Fruit fly (Drosophila melanogaster): ENCODE results near the gene CG6788.

CG6788 gene

DNA sequence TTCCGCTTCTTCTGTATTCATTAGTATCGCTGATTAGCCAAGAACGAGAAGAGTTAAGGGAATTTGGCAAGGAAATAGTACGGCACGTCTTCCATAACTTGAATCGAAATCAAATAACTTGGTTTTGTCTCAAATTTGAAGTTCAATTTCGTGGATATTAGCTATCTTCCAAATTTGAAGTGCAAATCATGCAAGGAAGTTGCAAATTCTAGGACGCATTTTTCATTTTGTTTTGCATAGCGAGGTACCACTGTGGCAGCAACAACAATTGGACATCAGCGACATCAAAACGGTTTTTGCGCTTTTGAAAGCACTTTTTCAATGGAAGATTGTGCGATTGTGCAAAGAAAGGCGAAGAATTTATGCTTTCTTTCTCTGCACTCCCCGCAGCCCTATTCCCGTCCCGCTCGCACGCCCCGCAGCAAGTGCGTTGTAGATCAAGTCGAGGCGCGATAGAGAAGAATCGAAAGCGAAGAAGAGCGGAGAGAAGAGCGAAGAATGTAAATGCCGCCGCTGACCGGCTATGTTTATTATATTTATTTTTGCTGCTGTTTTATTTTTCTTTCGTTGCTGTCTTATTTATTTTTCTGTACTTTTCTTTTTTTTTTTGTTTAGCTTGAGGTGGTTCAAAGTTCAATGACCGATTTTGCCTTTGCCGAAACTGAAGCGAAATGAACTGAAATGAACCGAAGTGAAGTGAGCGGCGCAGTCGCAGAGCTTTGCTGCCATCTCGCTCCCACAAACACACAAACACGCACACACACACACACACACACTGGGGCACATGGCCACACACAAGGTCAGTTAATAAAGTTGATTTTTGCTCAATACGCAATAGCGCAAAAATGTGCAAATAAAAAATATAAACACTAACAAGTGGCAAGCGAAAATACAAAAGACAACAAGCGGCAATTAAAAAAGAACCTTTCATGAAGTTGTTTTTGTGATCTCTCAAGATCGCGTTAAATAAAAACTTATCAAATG is 6.5 kb upstream of the CG6788 start:
- TF ChIP-seq CG17806 (tag; optimal IDR thresholded peaks at IDR 0.05) (peak; percentile 21), CG34367 (tag; optimal IDR thresholded peaks at IDR 0.05) (no peak), CG14655 (GFP tag; optimal IDR thresholded peaks at IDR 0.05) (peak; percentile 62), gl (tag; optimal IDR thresholded peaks at IDR 0.05) (no peak), CG32121 (GFP tag; IDR thresholded peaks at IDR 0.05) (peak; percentile 78; the same call in 1 of the 2 replicates), CG4496 (GFP tag; IDR thresholded peaks at IDR 0.05) (peak; percentile 89), rn (GFP tag; IDR thresholded peaks at IDR 0.05) (peak; percentile 68), CG8301 (tag; optimal IDR thresholded peaks at IDR 0.05) (peak; percentile 67), CG9948 (tag; optimal IDR thresholded peaks at IDR 0.05) (peak; percentile 27), fd96Ca (GFP tag; IDR thresholded peaks at IDR 0.05) (peak; percentile 90), Snoo (tag; optimal IDR thresholded peaks at IDR 0.05) (peak; percentile 53), CG10348 (GFP tag; IDR thresholded peaks at IDR 0.05) (0 out of 2 replicates have a peak, but pooled peaks have one; percentile 44), CG13204 (GFP tag; optimal IDR thresholded peaks at IDR 0.05) (peak; percentile 66), CG15710 (tag; optimal IDR thresholded peaks at IDR 0.05) (peak; percentile 38), CG12605 (GFP tag; IDR thresholded peaks at IDR 0.05) (0 out of 2 replicates have a peak, but pooled peaks have one; percentile 33), CG8159 (tag; optimal IDR thresholded peaks at IDR 0.05) (peak; percentile 25), Pif1A (GFP tag; optimal IDR thresholded peaks at IDR 0.05) (peak; percentile 9), EcR (GFP tag; optimal IDR thresholded peaks at IDR 0.05) (peak; percentile 81), Ets98B (GFP tag; IDR thresholded peaks at IDR 0.05) (peak; percentile 86), Pif1B (GFP tag; optimal IDR thresholded peaks at IDR 0.05) (no peak), D1 (tag; optimal IDR thresholded peaks at IDR 0.05) (no peak)

DNA sequence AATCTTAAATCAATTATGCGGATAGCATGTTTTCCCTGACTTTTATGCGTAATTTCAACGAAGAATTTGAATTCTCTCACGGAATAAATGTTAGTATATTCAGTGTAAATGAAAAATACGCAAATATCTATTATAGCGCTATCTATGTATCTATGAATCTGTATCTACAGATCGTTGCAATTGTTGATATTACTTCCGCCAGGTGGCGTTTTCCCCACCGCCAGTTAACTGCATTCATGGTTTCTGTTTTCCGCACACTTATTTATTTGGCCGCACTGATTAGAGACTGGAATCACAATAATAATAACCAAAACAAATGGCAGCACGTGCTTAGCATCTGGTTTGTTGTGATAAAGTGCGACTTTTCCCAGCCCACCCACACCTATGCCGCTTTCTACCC is 5.2 kb upstream of the CG6788 start:
- TF ChIP-seq CG10348 (GFP tag; IDR thresholded peaks at IDR 0.05) (no peak), CG8159 (tag; optimal IDR thresholded peaks at IDR 0.05) (no peak), Snoo (tag; optimal IDR thresholded peaks at IDR 0.05) (no peak), CG32121 (GFP tag; IDR thresholded peaks at IDR 0.05) (no peak), gl (tag; optimal IDR thresholded peaks at IDR 0.05) (no peak), CG9948 (tag; optimal IDR thresholded peaks at IDR 0.05) (no peak), CG13204 (GFP tag; optimal IDR thresholded peaks at IDR 0.05) (no peak), Pif1B (GFP tag; optimal IDR thresholded peaks at IDR 0.05) (no peak)

DNA sequence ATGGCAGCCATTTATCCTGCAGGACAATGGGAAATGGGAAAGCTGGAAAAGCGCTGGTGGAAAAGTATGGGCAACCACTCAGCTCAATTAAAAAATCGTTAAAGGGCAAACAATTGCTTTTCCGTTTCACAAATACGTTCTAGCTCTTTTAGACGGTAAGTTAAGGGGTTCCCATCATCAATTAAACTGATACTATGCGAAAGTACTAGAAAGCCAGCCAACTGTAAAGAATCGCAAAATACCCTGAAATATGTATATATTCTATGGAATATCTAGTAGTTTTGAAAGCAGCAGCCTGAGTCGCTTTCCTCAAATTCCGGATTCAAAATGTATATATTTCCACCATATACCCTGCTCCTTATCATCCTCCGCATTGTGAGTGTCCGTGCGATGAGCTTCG is 4.6 kb upstream of the CG6788 start, which contains the start of gene CG12985:
CG12985 (plus strand) TSS at position 301 of the 400 bp plus-strand sequence.
- TF ChIP-seq CG14655 (GFP tag; optimal IDR thresholded peaks at IDR 0.05) (no peak), rn (GFP tag; IDR thresholded peaks at IDR 0.05) (no peak), CG15710 (tag; optimal IDR thresholded peaks at IDR 0.05) (no peak), fd96Ca (GFP tag; IDR thresholded peaks at IDR 0.05) (no peak), D1 (tag; optimal IDR thresholded peaks at IDR 0.05) (no peak)

DNA sequence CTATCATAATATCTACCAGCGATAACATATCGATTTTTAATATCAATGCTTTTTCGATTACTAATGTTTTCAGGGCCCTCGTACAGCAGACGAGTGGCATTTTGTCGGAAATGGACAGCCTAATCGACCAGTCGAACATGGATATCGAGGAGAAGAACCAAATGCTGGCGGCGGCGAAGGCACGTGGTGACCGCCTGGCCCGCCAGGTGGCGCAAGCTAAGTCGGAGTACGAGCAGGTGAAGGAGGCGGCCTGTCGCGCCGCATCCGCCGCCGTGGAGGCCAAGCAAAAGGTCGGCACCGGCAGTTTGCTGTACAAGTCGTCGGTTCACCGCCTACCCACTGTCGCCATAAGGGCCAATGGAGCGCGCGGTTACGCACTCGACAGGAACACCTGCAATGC is 3.4 kb upstream of the CG6788 start:
- TF ChIP-seq CG4496 (GFP tag; IDR thresholded peaks at IDR 0.05) = 0 out of 3 replicates have a peak, but pooled peaks have one; percentile 12
- TF ChIP-seq fd96Ca (GFP tag; IDR thresholded peaks at IDR 0.05) = no peak
- TF ChIP-seq Pif1A (GFP tag; optimal IDR thresholded peaks at IDR 0.05) = no peak
- TF ChIP-seq CG14655 (GFP tag; optimal IDR thresholded peaks at IDR 0.05) = no peak

DNA sequence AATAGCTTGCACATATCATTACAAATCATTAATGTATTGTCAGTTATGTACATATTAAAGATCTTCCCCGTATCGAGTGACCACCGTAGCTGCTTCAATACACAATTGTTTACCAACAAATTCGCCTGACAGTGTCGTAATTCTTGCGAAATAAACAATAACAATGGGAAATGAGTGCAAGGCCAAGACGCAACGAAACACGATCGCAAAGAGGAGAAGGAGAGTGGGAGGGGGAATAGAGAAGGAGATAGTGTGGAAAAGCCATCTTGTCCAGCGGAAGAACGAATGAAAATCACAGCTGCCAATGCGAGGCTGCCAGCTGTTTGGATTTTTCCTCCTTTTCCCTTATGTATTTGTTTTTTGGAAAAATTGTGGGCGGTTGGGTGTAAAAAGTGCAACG is 2.7 kb upstream of the CG6788 start:
- no peak for TF ChIP-seq CG8159 (tag; optimal IDR thresholded peaks at IDR 0.05)
- no peak for TF ChIP-seq Pif1B (GFP tag; optimal IDR thresholded peaks at IDR 0.05)
- no peak for TF ChIP-seq rn (GFP tag; IDR thresholded peaks at IDR 0.05)
- TF ChIP-seq CG15710 (tag; optimal IDR thresholded peaks at IDR 0.05) = no peak
- TF ChIP-seq CG13204 (GFP tag; optimal IDR thresholded peaks at IDR 0.05) = no peak
- peak; percentile 37 for TF ChIP-seq EcR (GFP tag; optimal IDR thresholded peaks at IDR 0.05)
- no peak for TF ChIP-seq CG32121 (GFP tag; IDR thresholded peaks at IDR 0.05)

DNA sequence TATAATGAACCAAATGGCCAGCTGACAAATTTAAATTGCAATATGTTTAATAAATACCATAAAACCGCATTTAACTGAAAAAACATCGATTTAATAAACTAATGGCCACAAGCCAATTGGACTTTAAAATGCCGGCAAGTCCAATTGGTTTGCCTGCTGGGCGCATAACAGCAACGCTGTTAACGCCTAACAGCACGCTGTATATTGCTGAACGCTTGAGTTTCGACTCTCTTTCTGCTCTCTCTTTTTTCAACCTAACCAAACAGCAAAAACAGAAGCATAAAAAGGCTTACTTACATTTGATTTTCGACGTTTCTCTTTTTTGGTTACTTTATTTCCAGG is 1.9 kb upstream of the CG6788 start:
- TF ChIP-seq CG9948 (tag; optimal IDR thresholded peaks at IDR 0.05) (no peak), gl (tag; optimal IDR thresholded peaks at IDR 0.05) (no peak), CG4496 (GFP tag; IDR thresholded peaks at IDR 0.05) (no peak), fd96Ca (GFP tag; IDR thresholded peaks at IDR 0.05) (no peak), Ets98B (GFP tag; IDR thresholded peaks at IDR 0.05) (no peak), Snoo (tag; optimal IDR thresholded peaks at IDR 0.05) (no peak), CG8159 (tag; optimal IDR thresholded peaks at IDR 0.05) (no peak), rn (GFP tag; IDR thresholded peaks at IDR 0.05) (no peak), CG32121 (GFP tag; IDR thresholded peaks at IDR 0.05) (no peak), CG8301 (tag; optimal IDR thresholded peaks at IDR 0.05) (no peak), Pif1B (GFP tag; optimal IDR thresholded peaks at IDR 0.05) (no peak), CG15710 (tag; optimal IDR thresholded peaks at IDR 0.05) (no peak), CG14655 (GFP tag; optimal IDR thresholded peaks at IDR 0.05) (no peak), CG17806 (tag; optimal IDR thresholded peaks at IDR 0.05) (no peak), EcR (GFP tag; optimal IDR thresholded peaks at IDR 0.05) (no peak), CG12605 (GFP tag; IDR thresholded peaks at IDR 0.05) (no peak), CG34367 (tag; optimal IDR thresholded peaks at IDR 0.05) (no peak), CG10348 (GFP tag; IDR thresholded peaks at IDR 0.05) (no peak), Pif1A (GFP tag; optimal IDR thresholded peaks at IDR 0.05) (no peak), D1 (tag; optimal IDR thresholded peaks at IDR 0.05) (no peak)

All from whole organism, pupa.